Worm (Caenorhabditis elegans) whole organism, early embryonic: ENCODE results near the gene eak-4.

ENCODE experiments used
- B0310.2 ChIP-seq: sonication (generic microtip); optimal IDR thresholded peaks from 2 replicates; lab custom pipeline; 2016; ENCODE audit warnings: mild to moderate bottlenecking, missing genetic modification characterization, missing compliant biosample characterization
- aly-1 ChIP-seq: sonication (generic microtip); optimal IDR thresholded peaks from 2 replicates; lab custom pipeline; 2016; ENCODE audit warnings: missing genetic modification characterization, missing compliant biosample characterization
- ama-1 ChIP-seq: fragments of 150-350 bp; optimal IDR thresholded peaks from 2 replicates; lab custom pipeline; 2014
- flt-1 ChIP-seq: fragments of 200-800 bp; sonication (Bioruptor generic); IDR thresholded peaks from 2 replicates; pipeline ENCODE4 v1.3.6; 2022; ENCODE audit warnings: missing genetic modification characterization, missing compliant biosample characterization
- hmbx-1 ChIP-seq: sonication (generic microtip); optimal IDR thresholded peaks from 2 replicates; lab custom pipeline; 2016; ENCODE audit warnings: mild to moderate bottlenecking, missing genetic modification characterization, missing compliant biosample characterization

DNA sequence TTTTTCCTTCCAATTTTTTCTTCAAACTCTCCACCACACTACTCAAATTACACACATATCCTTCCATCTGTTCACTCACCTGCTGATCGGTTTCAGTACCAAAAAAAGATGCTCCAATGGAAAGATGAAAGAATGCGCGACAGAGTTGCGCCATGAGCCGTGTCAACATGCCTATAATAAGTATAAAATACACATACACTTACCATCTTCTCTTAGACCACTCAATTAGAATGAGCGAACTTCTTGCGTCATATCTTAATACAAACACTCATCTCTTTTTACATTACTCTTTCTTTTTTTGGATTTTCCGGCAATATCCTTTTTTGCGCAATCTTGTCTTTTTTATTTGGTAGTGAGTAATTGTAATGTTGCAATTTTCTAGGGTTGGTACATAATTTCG lies 12.4 kb upstream of the eak-4 start:
- TF ChIP-seq ama-1 (lab: Kevin White, UChicago): no peak
- TF ChIP-seq B0310.2: no peak
- TF ChIP-seq aly-1: no peak
- TF ChIP-seq flt-1 (GFP tag; lab: Robert Waterston, UW): no peak
- no peak for TF ChIP-seq hmbx-1 (tag; lab: Kevin White, UChicago)
